Worm (Caenorhabditis elegans): Measurements from ENCODE around the gene nhr-209.

The nhr-209 gene

ce11 chrV:12100794-12101343 lies 2.9 kb downstream of the nhr-209 start, which contains the start of gene nhr-154:
Gene nhr-154, plus strand, starts transcription at chrV:12101293.
- no peak for TF ChIP-seq sdc-2 (tag; optimal IDR thresholded peaks at IDR 0.05)

- TF ChIP-seq madf-2 (tag; optimal IDR thresholded peaks at IDR 0.05): no peak
- TF ChIP-seq C38D4.7 (GFP tag; optimal IDR thresholded peaks at IDR 0.05): no peak
- no peak for TF ChIP-seq ama-1 (optimal IDR thresholded peaks at IDR 0.05)
Measured at ce11 chrV:12103920-12104319, 6.0 kb downstream of the nhr-209 start, which contains the start of gene nhr-153. Gene nhr-153, plus strand, starts transcription at chrV:12104220.

- no peak for TF ChIP-seq eyg-1 (tag; optimal IDR thresholded peaks at IDR 0.05)
Measured at ce11 chrV:12106841-12107240, 8.9 kb downstream of the nhr-209 start, which contains the start of gene nhr-136. Gene nhr-136, plus strand, starts transcription at chrV:12107141.

ce11 chrV:12111452-12111851 lies 13.5 kb downstream of the nhr-209 start, which contains the start of gene lhpp-1:
Gene lhpp-1, minus strand, starts transcription at chrV:12111805.
- TF ChIP-seq sox-4 (tag; optimal IDR thresholded peaks at IDR 0.05) (no peak), unc-55 (GFP tag; optimal IDR thresholded peaks at IDR 0.05) (peak; percentile 33), odd-2 (tag; optimal IDR thresholded peaks at IDR 0.05) (no peak), K02D7.2 (tag; optimal IDR thresholded peaks at IDR 0.05) (no peak), nfya-1 (tag; optimal IDR thresholded peaks at IDR 0.05) (no peak), syd-9 (tag; optimal IDR thresholded peaks at IDR 0.05) (no peak), hlh-30 (tag; optimal IDR thresholded peaks at IDR 0.05; ENCODE audit: insufficient read depth) (peak; percentile 55)

- TF ChIP-seq C38D4.7 (GFP tag; optimal IDR thresholded peaks at IDR 0.05) (no peak), gmeb-2 (tag; optimal IDR thresholded peaks at IDR 0.05) (no peak), elt-2 (tag; optimal IDR thresholded peaks at IDR 0.05) (no peak), pqm-1 (tag; optimal IDR thresholded peaks at IDR 0.05) (no peak), T23F11.4 (GFP tag; optimal IDR thresholded peaks at IDR 0.05) (no peak), ama-1 (optimal IDR thresholded peaks at IDR 0.05) (no peak), eyg-1 (tag; optimal IDR thresholded peaks at IDR 0.05) (no peak), lin-11 (tag; optimal IDR thresholded peaks at IDR 0.05) (no peak), ahr-1 (tag; optimal IDR thresholded peaks at IDR 0.05) (no peak), hlh-13 (GFP tag; optimal IDR thresholded peaks at IDR 0.05) (no peak), ztf-16 (tag; optimal IDR thresholded peaks at IDR 0.05) (no peak)
Measured at ce11 chrV:12113726-12114125, 15.8 kb downstream of the nhr-209 start.

- TF ChIP-seq sox-2 (GFP tag; IDR thresholded peaks at IDR 0.05): no peak
- no peak for TF ChIP-seq nhr-11 (tag; optimal IDR thresholded peaks at IDR 0.05)
- no peak for TF ChIP-seq T23F11.4 (GFP tag; optimal IDR thresholded peaks at IDR 0.05)
- no peak for TF ChIP-seq odd-2 (tag; optimal IDR thresholded peaks at IDR 0.05)
- no peak for TF ChIP-seq ceh-30 (tag; optimal IDR thresholded peaks at IDR 0.05)
- no peak for TF ChIP-seq ceh-18 (tag; optimal IDR thresholded peaks at IDR 0.05)
- no peak for TF ChIP-seq dve-1 (tag; optimal IDR thresholded peaks at IDR 0.05)
- TF ChIP-seq ceh-6 (GFP tag; optimal IDR thresholded peaks at IDR 0.05): no peak
- no peak for TF ChIP-seq ama-1 (optimal IDR thresholded peaks at IDR 0.05)
- no peak for TF ChIP-seq pax-1 (tag; optimal IDR thresholded peaks at IDR 0.05)
- TF ChIP-seq hlh-6 (tag; optimal IDR thresholded peaks at IDR 0.05): no peak
Measured at ce11 chrV:12114693-12115092, 16.7 kb downstream of the nhr-209 start, which contains the start of gene spin-1. Gene spin-1, plus strand, starts transcription at chrV:12114993.

- no peak for TF ChIP-seq C38D4.7 (GFP tag; optimal IDR thresholded peaks at IDR 0.05)
- no peak for TF ChIP-seq sox-2 (GFP tag; IDR thresholded peaks at IDR 0.05)
- no peak for TF ChIP-seq pat-9 (tag; optimal IDR thresholded peaks at IDR 0.05)
- TF ChIP-seq pros-1 (tag; optimal IDR thresholded peaks at IDR 0.05): no peak
- TF ChIP-seq npax-4 (tag; optimal IDR thresholded peaks at IDR 0.05): no peak
- TF ChIP-seq fkh-10 (GFP tag; optimal IDR thresholded peaks at IDR 0.05): no peak
Measured at ce11 chrV:12115150-12115549, 17.2 kb downstream of the nhr-209 start.

All from whole organism, late embryonic.